Worm (Caenorhabditis elegans) whole organism, late embryonic: ENCODE results near the gene Y38E10A.9.
A peak's percentile ranks its signal among the peaks of the same experiment; 100 is the strongest.

Experiments used
- C38D4.7 ChIP-seq: fragments of 200-800 bp; sonication (Bioruptor generic); optimal IDR thresholded peaks from 2 replicates; lab custom pipeline; 2018; ENCODE audit warnings: mild to moderate bottlenecking, missing genetic modification characterization, moderate library complexity, missing compliant biosample characterization
- F13H6.1 ChIP-seq: sonication (generic microtip); optimal IDR thresholded peaks from 2 replicates; lab custom pipeline; 2016; ENCODE audit warnings: missing genetic modification characterization, missing compliant biosample characterization
- K02D7.2 ChIP-seq: sonication (generic microtip); optimal IDR thresholded peaks from 2 replicates; lab custom pipeline; 2017; ENCODE audit warnings: mild to moderate bottlenecking, missing genetic modification characterization, missing compliant biosample characterization
- Y22D7AL.16 ChIP-seq: sonication (generic microtip); optimal IDR thresholded peaks from 2 replicates; lab custom pipeline; 2016; ENCODE audit warnings: missing genetic modification characterization, missing compliant biosample characterization
- ama-1 ChIP-seq: fragments of 150-350 bp; optimal IDR thresholded peaks from 2 replicates; lab custom pipeline; 2014
- ceh-18 ChIP-seq: sonication (generic microtip); optimal IDR thresholded peaks from 2 replicates; lab custom pipeline; 2016; ENCODE audit warnings: missing genetic modification characterization, missing compliant biosample characterization
- ceh-19 ChIP-seq: fragments of 200-800 bp; sonication (Bioruptor generic); optimal IDR thresholded peaks from 2 replicates; lab custom pipeline; 2018; ENCODE audit warnings: mild to moderate bottlenecking, missing genetic modification characterization, missing compliant biosample characterization
- ceh-2 ChIP-seq: sonication (generic microtip); optimal IDR thresholded peaks from 2 replicates; lab custom pipeline; 2016; ENCODE audit warnings: missing genotype, missing genetic modification characterization, missing compliant biosample characterization
- ceh-24 ChIP-seq: sonication (generic microtip); optimal IDR thresholded peaks from 2 replicates; lab custom pipeline; 2016; ENCODE audit warnings: mild to moderate bottlenecking, missing genetic modification characterization, missing compliant biosample characterization
- ceh-30 ChIP-seq: fragments of 150-350 bp; optimal IDR thresholded peaks from 2 replicates; lab custom pipeline; 2014; ENCODE audit warnings: missing biosample characterization, missing genetic modification characterization
- ceh-31 ChIP-seq: sonication (generic microtip); optimal IDR thresholded peaks from 2 replicates; lab custom pipeline; 2016; ENCODE audit warnings: missing genetic modification characterization, missing compliant biosample characterization
- ceh-34 ChIP-seq: sonication (generic microtip); optimal IDR thresholded peaks from 2 replicates; lab custom pipeline; 2016; ENCODE audit warnings: mild to moderate bottlenecking, missing genetic modification characterization, missing compliant biosample characterization
- ceh-48 ChIP-seq: sonication (generic microtip); optimal IDR thresholded peaks from 2 replicates; lab custom pipeline; 2016; ENCODE audit warnings: missing genetic modification characterization, inconsistent platforms, missing compliant biosample characterization
- ceh-6 ChIP-seq: fragments of 200-800 bp; sonication (Bioruptor generic); optimal IDR thresholded peaks from 2 replicates; lab custom pipeline; 2018; ENCODE audit warnings: mild to moderate bottlenecking, missing genetic modification characterization, missing compliant biosample characterization
- elt-2 ChIP-seq: sonication (generic microtip); optimal IDR thresholded peaks from 2 replicates; lab custom pipeline; 2016; ENCODE audit warnings: missing genetic modification reagents, missing genetic modification characterization, missing compliant biosample characterization
- elt-4 ChIP-seq: sonication (generic microtip); optimal IDR thresholded peaks from 2 replicates; lab custom pipeline; 2016; ENCODE audit warnings: missing genetic modification characterization, missing compliant biosample characterization
- fkh-10 ChIP-seq: fragments of 150-350 bp; optimal IDR thresholded peaks from 2 replicates; lab custom pipeline; 2014; ENCODE audit warnings: missing biosample characterization, missing genetic modification reagents, missing genetic modification characterization
- hlh-13 ChIP-seq: fragments of 200-800 bp; sonication (Bioruptor generic); optimal IDR thresholded peaks from 2 replicates; lab custom pipeline; 2018; ENCODE audit warnings: mild to moderate bottlenecking, missing genetic modification characterization, missing compliant biosample characterization
- hlh-6 ChIP-seq: sonication (generic microtip); optimal IDR thresholded peaks from 2 replicates; lab custom pipeline; 2016; ENCODE audit warnings: missing genotype, missing genetic modification characterization, missing compliant biosample characterization
- nfya-1 ChIP-seq: sonication (generic microtip); optimal IDR thresholded peaks from 2 replicates; lab custom pipeline; 2017; ENCODE audit warnings: missing genetic modification characterization, mild to moderate bottlenecking, missing compliant biosample characterization, antibody characterized with exemption, moderate library complexity
- nhr-11 ChIP-seq: fragments of 150-350 bp; optimal IDR thresholded peaks from 2 replicates; lab custom pipeline; 2014; ENCODE audit warnings: missing biosample characterization, missing genetic modification characterization
- nhr-232 ChIP-seq: sonication (generic microtip); optimal IDR thresholded peaks from 2 replicates; lab custom pipeline; 2016; ENCODE audit warnings: missing genetic modification characterization, missing compliant biosample characterization
- pha-2 ChIP-seq: sonication (generic microtip); optimal IDR thresholded peaks from 2 replicates; lab custom pipeline; 2017; ENCODE audit warnings: mild to moderate bottlenecking, missing genetic modification characterization, missing compliant biosample characterization
- pha-4 ChIP-seq: fragments of 150-350 bp; optimal IDR thresholded peaks from 2 replicates; lab custom pipeline; 2018; ENCODE audit warnings: missing biosample characterization, missing genetic modification reagents, missing genetic modification characterization
- ref-2 ChIP-seq: sonication (generic microtip); optimal IDR thresholded peaks from 2 replicates; lab custom pipeline; 2016; ENCODE audit warnings: missing genetic modification characterization, missing compliant biosample characterization
- sdc-2 ChIP-seq: sonication (generic microtip); optimal IDR thresholded peaks from 2 replicates; lab custom pipeline; 2016; ENCODE audit warnings: missing genotype, missing genetic modification characterization, missing compliant biosample characterization
- sox-2 ChIP-seq: fragments of 200-800 bp; sonication (Bioruptor generic); IDR thresholded peaks from 2 replicates; pipeline ENCODE4 v1.3.6; 2022; ENCODE audit warnings: missing genetic modification reagents, missing genetic modification characterization, missing compliant biosample characterization
- sox-4 ChIP-seq: sonication (generic microtip); optimal IDR thresholded peaks from 2 replicates; lab custom pipeline; 2017; ENCODE audit warnings: mild to moderate bottlenecking, missing genetic modification characterization, inconsistent platforms, missing compliant biosample characterization
- syd-9 ChIP-seq: sonication (generic microtip); optimal IDR thresholded peaks from 2 replicates; lab custom pipeline; 2016; ENCODE audit warnings: mild to moderate bottlenecking, missing genetic modification characterization, moderate library complexity, missing compliant biosample characterization
- tbx-2 ChIP-seq: sonication (generic microtip); optimal IDR thresholded peaks from 2 replicates; lab custom pipeline; 2016; ENCODE audit warnings: missing genetic modification characterization, missing compliant biosample characterization
- unc-3 ChIP-seq, 2 experiments: fragments of 200-800 bp in 1 of 2; sonication (Bioruptor generic) in 1 of 2; sonication (generic microtip) in 1 of 2; conservative IDR thresholded peaks in 1 of 2; optimal IDR thresholded peaks in 1 of 2; 2 replicates each; pipeline versions ENCODE4 v1.3.6 to Lab custom; 2016 to 2022; ENCODE audit warnings: missing compliant biosample characterization in 2 of 2, missing genetic modification characterization in 2 of 2, missing genetic modification reagents in 1 of 2
- unc-86 ChIP-seq: sonication (generic microtip); optimal IDR thresholded peaks from 2 replicates; lab custom pipeline; 2016; ENCODE audit warnings: missing genetic modification characterization, missing compliant biosample characterization
- ztf-16 ChIP-seq: sonication (generic microtip); optimal IDR thresholded peaks from 2 replicates; lab custom pipeline; 2017; ENCODE audit warnings: missing genetic modification characterization, missing compliant biosample characterization

The Y38E10A.9 gene

ce11 chrII:12574668-12575067 lies 34.1 kb upstream of the Y38E10A.9 start, which contains the start of gene Y38E10A.3:
Gene Y38E10A.3, minus strand, starts transcription at chrII:12574768.
- no peak for TF ChIP-seq hlh-13 (GFP tag; lab: Kevin White, UChicago)
- TF ChIP-seq ztf-16, result no peak
- TF ChIP-seq fkh-10 (GFP tag; lab: Kevin White, UChicago), result no peak
- TF ChIP-seq sox-4, result no peak
- no peak for TF ChIP-seq elt-2 (tag; lab: Kevin White, UChicago)
- TF ChIP-seq sox-2 (GFP tag; lab: Robert Waterston, UW), result no peak
- TF ChIP-seq hlh-6 (tag; lab: Kevin White, UChicago), result no peak

DNA sequence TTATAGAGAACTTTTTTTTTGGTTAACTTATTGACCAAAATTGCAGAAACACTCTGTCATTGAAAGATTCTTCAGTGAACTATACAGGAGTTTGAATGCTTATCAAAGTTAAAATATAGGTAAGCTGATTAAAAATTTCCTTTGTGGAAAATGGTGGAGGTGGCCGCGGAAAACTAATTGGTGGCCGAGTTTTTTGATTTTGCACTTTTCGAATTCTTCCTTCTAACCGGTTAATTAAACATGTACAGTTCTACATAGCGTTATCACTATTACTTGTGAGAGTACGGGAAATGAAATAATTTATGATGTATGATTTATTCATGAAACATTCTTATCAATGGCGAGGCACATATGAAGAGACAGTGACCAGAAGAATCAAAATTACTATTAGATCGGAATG lies 31.0 kb upstream of the Y38E10A.9 start, which contains the start of gene clec-8:
Gene clec-8 (minus strand): TSS at position 308 of the 400 bp plus-strand sequence.
- no peak for TF ChIP-seq sdc-2 (tag; lab: Kevin White, UChicago)
- TF ChIP-seq Y22D7AL.16 (tag; lab: Kevin White, UChicago), result no peak
- TF ChIP-seq nhr-232, result no peak
- no peak for TF ChIP-seq sox-4
- no peak for TF ChIP-seq tbx-2
- no peak for TF ChIP-seq elt-4 (tag; lab: Kevin White, UChicago)
- TF ChIP-seq ceh-19 (GFP tag; lab: Kevin White, UChicago), result no peak
- no peak for TF ChIP-seq K02D7.2 (tag; lab: Kevin White, UChicago)
- no peak for TF ChIP-seq ceh-24 (tag; lab: Kevin White, UChicago)
- no peak for TF ChIP-seq ceh-2 (tag; lab: Kevin White, UChicago)
- TF ChIP-seq pha-2 (tag; lab: Kevin White, UChicago), result no peak
- TF ChIP-seq sox-2 (GFP tag; lab: Robert Waterston, UW), result no peak

- TF ChIP-seq tbx-2 (no peak), nhr-11 (no peak), F13H6.1 (no peak), ceh-30 (no peak), ceh-18 (tag; lab: Kevin White, UChicago) (no peak), ref-2 (tag; lab: Kevin White, UChicago) (no peak), unc-3 (GFP tag; conservative IDR thresholded peaks at IDR 0.05; lab: Robert Waterston, UW) (no peak), unc-3 (tag; optimal IDR thresholded peaks at IDR 0.05; lab: Kevin White, UChicago) (no peak), ceh-48 (tag; lab: Kevin White, UChicago) (no peak), syd-9 (no peak)
Measured at ce11 chrII:12580952-12581351, 27.8 kb upstream of the Y38E10A.9 start, which contains the start of gene clec-4. Gene clec-4, minus strand, starts transcription at chrII:12581113.

- TF ChIP-seq ceh-34 (peak; percentile 28), ceh-48 (tag; lab: Kevin White, UChicago) (peak; percentile 17), ceh-30 (no peak), tbx-2 (peak; percentile 34), ama-1 (no peak), ceh-31 (peak; percentile 68), nfya-1 (tag; lab: Kevin White, UChicago) (peak; percentile 10), ceh-6 (GFP tag; lab: Kevin White, UChicago) (no peak)
Measured at ce11 chrII:12603667-12604621, 4.8 kb upstream of the Y38E10A.9 start, which contains the start of the genes ceh-100 and lips-15. Gene ceh-100, minus strand, starts transcription at chrII:12603680. Gene lips-15, plus strand, starts transcription at chrII:12604386.

DNA sequence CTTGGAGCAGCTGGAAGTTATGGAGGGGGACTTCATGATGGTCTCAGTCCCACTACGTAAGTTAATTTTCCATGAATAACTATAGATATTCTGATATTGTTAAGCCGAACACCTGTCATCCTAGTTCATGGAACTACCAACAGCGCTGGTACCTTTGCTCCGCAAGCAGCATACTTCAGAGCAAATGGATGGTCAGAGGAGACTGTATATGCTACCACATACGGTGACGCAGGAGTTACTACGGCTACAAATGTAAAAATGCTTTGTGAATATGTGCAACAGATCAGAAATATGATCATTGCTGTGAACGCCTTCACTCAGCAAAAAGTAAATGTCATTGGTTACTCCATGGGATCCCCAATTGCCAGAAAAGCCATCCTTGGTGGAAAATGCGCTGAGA lies 2.6 kb upstream of the Y38E10A.9 start:
- TF ChIP-seq pha-4 (tag; lab: Kevin White, UChicago) (no peak), ama-1 (no peak), C38D4.7 (GFP tag; lab: Kevin White, UChicago) (no peak), unc-86 (no peak)
